Fruit fly (Drosophila melanogaster) whole organism, embryonic: Measurements from ENCODE around the gene CG10993.
A peak's percentile ranks its signal among the peaks of the same experiment; 100 is the strongest.

Experiments
- Aef1 ChIP-seq: fragments of 200-800 bp; sonication (Bioruptor generic); IDR thresholded peaks from 3 replicates; pipeline ENCODE4 v1.3.6; 2022; ENCODE audit warnings: missing biosample characterization, missing genetic modification characterization
- B-H2 ChIP-seq: fragments of 200-800 bp; sonication (Bioruptor generic); optimal IDR thresholded peaks from 2 replicates; lab custom pipeline; 2018; ENCODE audit warnings: missing biosample characterization, mild to moderate bottlenecking, missing genetic modification characterization
- Bdp1 ChIP-seq: fragments of 200-800 bp; sonication (Bioruptor generic); optimal IDR thresholded peaks from 3 replicates; lab custom pipeline; 2016; ENCODE audit warnings: missing biosample characterization, missing genetic modification characterization
- Blimp-1 ChIP-seq: fragments of 200-800 bp; sonication (Bioruptor generic); optimal IDR thresholded peaks from 3 replicates; lab custom pipeline; 2018; ENCODE audit warnings: missing biosample characterization, missing genetic modification characterization, mild to moderate bottlenecking, moderate library complexity, missing genetic modification reagents
- BtbVII ChIP-seq: fragments of 200-800 bp; sonication (Bioruptor generic); optimal IDR thresholded peaks from 3 replicates; lab custom pipeline; 2017; ENCODE audit warnings: missing biosample characterization, mild to moderate bottlenecking, missing genetic modification characterization
- CG10267 ChIP-seq: fragments of 200-800 bp; sonication (Bioruptor generic); optimal IDR thresholded peaks from 2 replicates; lab custom pipeline; 2018; ENCODE audit warnings: missing biosample characterization, mild to moderate bottlenecking, missing genetic modification characterization, moderate library complexity
- CG10462 ChIP-seq: fragments of 200-800 bp; sonication (Bioruptor generic); optimal IDR thresholded peaks from 2 replicates; lab custom pipeline; 2016; ENCODE audit warnings: missing biosample characterization, missing genetic modification characterization
- CG10979 ChIP-seq: fragments of 200-800 bp; sonication (Bioruptor generic); optimal IDR thresholded peaks from 2 replicates; lab custom pipeline; 2018; ENCODE audit warnings: missing biosample characterization, mild to moderate bottlenecking, missing genetic modification characterization, moderate library complexity
- CG12071 ChIP-seq: fragments of 200-800 bp; sonication (Bioruptor generic); optimal IDR thresholded peaks from 3 replicates; lab custom pipeline; 2018; ENCODE audit warnings: missing biosample characterization, mild to moderate bottlenecking, missing genetic modification characterization
- CG12769 ChIP-seq: fragments of 200-800 bp; sonication (Bioruptor generic); optimal IDR thresholded peaks from 2 replicates; lab custom pipeline; 2019; ENCODE audit warnings: missing biosample characterization, mild to moderate bottlenecking, missing genetic modification characterization, moderate library complexity
- CG14667 ChIP-seq: fragments of 200-800 bp; sonication (Bioruptor generic); IDR thresholded peaks from 2 replicates; pipeline ENCODE4 v1.3.6; 2022; ENCODE audit warnings: missing biosample characterization, missing genetic modification characterization
- CG17359 ChIP-seq: fragments of 200-800 bp; sonication (Bioruptor generic); optimal IDR thresholded peaks from 3 replicates; lab custom pipeline; 2018; ENCODE audit warnings: missing biosample characterization, mild to moderate bottlenecking, missing genetic modification characterization, moderate library complexity
- CG2678 ChIP-seq: fragments of 200-800 bp; sonication (Bioruptor generic); optimal IDR thresholded peaks from 3 replicates; lab custom pipeline; 2019; ENCODE audit warnings: missing biosample characterization, mild to moderate bottlenecking, missing genetic modification characterization, moderate library complexity
- CG31365 ChIP-seq: fragments of 200-800 bp; sonication (Bioruptor generic); optimal IDR thresholded peaks from 2 replicates; lab custom pipeline; 2018; ENCODE audit warnings: missing biosample characterization, mild to moderate bottlenecking, missing genetic modification characterization
- CG3281 ChIP-seq: fragments of 200-800 bp; sonication (Bioruptor generic); optimal IDR thresholded peaks from 3 replicates; lab custom pipeline; 2017; ENCODE audit warnings: missing biosample characterization, mild to moderate bottlenecking, missing genetic modification characterization
- CG34376 ChIP-seq: fragments of 200-800 bp; sonication (Bioruptor generic); optimal IDR thresholded peaks from 2 replicates; lab custom pipeline; 2018; ENCODE audit warnings: missing biosample characterization, mild to moderate bottlenecking, missing genetic modification characterization
- CG3838 ChIP-seq: fragments of 200-800 bp; sonication (Bioruptor generic); optimal IDR thresholded peaks from 3 replicates; lab custom pipeline; 2016; ENCODE audit warnings: missing biosample characterization, missing genetic modification characterization
- CG4282 ChIP-seq: fragments of 200-800 bp; sonication (Bioruptor generic); optimal IDR thresholded peaks from 2 replicates; lab custom pipeline; 2016; ENCODE audit warnings: missing biosample characterization, missing genetic modification characterization
- CG4424 ChIP-seq: fragments of 200-800 bp; sonication (Bioruptor generic); optimal IDR thresholded peaks from 3 replicates; lab custom pipeline; 2016; ENCODE audit warnings: missing biosample characterization, missing genetic modification characterization
- CG4707 ChIP-seq: fragments of 200-800 bp; sonication (Bioruptor generic); optimal IDR thresholded peaks from 2 replicates; lab custom pipeline; 2018; ENCODE audit warnings: missing biosample characterization, mild to moderate bottlenecking, missing genetic modification characterization, moderate library complexity
- CG5245 ChIP-seq: fragments of 200-800 bp; sonication (Bioruptor generic); optimal IDR thresholded peaks from 3 replicates; lab custom pipeline; 2016; ENCODE audit warnings: missing biosample characterization, missing genetic modification characterization
- CG6175 ChIP-seq: fragments of 200-800 bp; sonication (Bioruptor generic); IDR thresholded peaks from 3 replicates; pipeline ENCODE4 v1.3.6; 2022; ENCODE audit warnings: missing biosample characterization, missing genetic modification characterization
- CG6683 ChIP-seq: fragments of 200-800 bp; sonication (Bioruptor generic); optimal IDR thresholded peaks from 2 replicates; lab custom pipeline; 2017; ENCODE audit warnings: missing biosample characterization, mild to moderate bottlenecking, missing genetic modification characterization, missing genetic modification reagents
- CG9727 ChIP-seq: fragments of 200-800 bp; sonication (Bioruptor generic); optimal IDR thresholded peaks from 3 replicates; lab custom pipeline; 2017; ENCODE audit warnings: missing biosample characterization, mild to moderate bottlenecking, missing genetic modification characterization
- CG9817 ChIP-seq: fragments of 200-800 bp; sonication (Bioruptor generic); optimal IDR thresholded peaks from 2 replicates; lab custom pipeline; 2018; ENCODE audit warnings: missing biosample characterization, mild to moderate bottlenecking, missing genetic modification characterization, moderate library complexity
- CkIIα-i1 ChIP-seq: fragments of 200-800 bp; sonication (Bioruptor generic); IDR thresholded peaks from 2 replicates; pipeline ENCODE4 v1.3.6; 2022; ENCODE audit warnings: missing biosample characterization, missing genetic modification characterization
- Dek ChIP-seq: fragments of 200-800 bp; sonication (Bioruptor generic); optimal IDR thresholded peaks from 3 replicates; lab custom pipeline; 2019; ENCODE audit warnings: missing biosample characterization, mild to moderate bottlenecking, missing genetic modification characterization, moderate library complexity
- Doc2 ChIP-seq: fragments of 200-800 bp; sonication (Bioruptor generic); IDR thresholded peaks from 2 replicates; pipeline ENCODE4 v1.3.6; 2022; ENCODE audit warnings: missing biosample characterization, missing genetic modification characterization
- Fer1 ChIP-seq: fragments of 200-800 bp; sonication (Bioruptor generic); optimal IDR thresholded peaks from 2 replicates; lab custom pipeline; 2017; ENCODE audit warnings: missing biosample characterization, mild to moderate bottlenecking, missing genetic modification characterization
- Kr ChIP-seq: fragments of 200-800 bp; sonication (Bioruptor generic); optimal IDR thresholded peaks from 2 replicates; lab custom pipeline; 2017; ENCODE audit warnings: missing biosample characterization, mild to moderate bottlenecking, missing genetic modification characterization
- Lpt ChIP-seq: fragments of >200 bp; optimal IDR thresholded peaks from 2 replicates; lab custom pipeline; 2018; ENCODE audit warnings: missing biosample characterization, missing genetic modification characterization
- MESR4 ChIP-seq: fragments of 200-800 bp; sonication (Bioruptor generic); optimal IDR thresholded peaks from 2 replicates; lab custom pipeline; 2018; ENCODE audit warnings: missing biosample characterization, mild to moderate bottlenecking, missing genetic modification characterization, moderate library complexity
- MTF-1 ChIP-seq: fragments of 200-800 bp; sonication (Bioruptor generic); optimal IDR thresholded peaks from 2 replicates; lab custom pipeline; 2018; ENCODE audit warnings: missing biosample characterization, mild to moderate bottlenecking, missing genetic modification characterization, borderline replicate concordance
- Nf-YB ChIP-seq: fragments of 200-800 bp; sonication (Bioruptor generic); optimal IDR thresholded peaks from 3 replicates; lab custom pipeline; 2019; ENCODE audit warnings: missing biosample characterization, mild to moderate bottlenecking, missing genetic modification characterization, moderate library complexity
- Oli ChIP-seq: fragments of 200-800 bp; sonication (Bioruptor generic); optimal IDR thresholded peaks from 2 replicates; lab custom pipeline; 2018; ENCODE audit warnings: missing biosample characterization, mild to moderate bottlenecking, missing genetic modification characterization, moderate library complexity
- Sry-β ChIP-seq: fragments of 200-800 bp; sonication (Bioruptor generic); optimal IDR thresholded peaks from 2 replicates; lab custom pipeline; 2018; ENCODE audit warnings: missing biosample characterization, mild to moderate bottlenecking, missing genetic modification characterization, moderate library complexity
- cad ChIP-seq: fragments of >200 bp; optimal IDR thresholded peaks from 2 replicates; lab custom pipeline; 2017; ENCODE audit warnings: missing biosample characterization, missing genetic modification characterization
- dpn ChIP-seq, 2 experiments: fragments of 200-800 bp; sonication (Bioruptor generic); optimal IDR thresholded peaks; 3 replicates each; lab custom pipeline; 2016; ENCODE audit warnings: missing biosample characterization in 2 of 2, missing genetic modification characterization in 2 of 2
- eve ChIP-seq, 2 experiments: fragments of >200 bp; optimal IDR thresholded peaks; 2 replicates each; lab custom pipeline; 2017; ENCODE audit warnings: missing biosample characterization in 2 of 2, missing genetic modification characterization in 2 of 2
- eyg ChIP-seq: fragments of 200-800 bp; sonication (Bioruptor generic); optimal IDR thresholded peaks from 3 replicates; lab custom pipeline; 2016; ENCODE audit warnings: missing biosample characterization, missing genetic modification characterization
- fd102C ChIP-seq: fragments of 200-800 bp; sonication (Bioruptor generic); optimal IDR thresholded peaks from 2 replicates; lab custom pipeline; 2018; ENCODE audit warnings: missing biosample characterization, mild to moderate bottlenecking, missing genetic modification characterization, moderate library complexity
- fru ChIP-seq: fragments of >200 bp; optimal IDR thresholded peaks from 2 replicates; lab custom pipeline; 2017
- hbn ChIP-seq: fragments of 200-800 bp; sonication (Bioruptor generic); IDR thresholded peaks from 2 replicates; pipeline ENCODE4 v1.3.6; 2022; ENCODE audit warnings: missing biosample characterization, missing genetic modification characterization; ENCODE audit not compliant: partially characterized antibody
- her ChIP-seq: fragments of 200-800 bp; sonication (Bioruptor generic); optimal IDR thresholded peaks from 2 replicates; lab custom pipeline; 2016; ENCODE audit warnings: missing biosample characterization, missing genetic modification characterization
- inv ChIP-seq: fragments of 200-800 bp; sonication (Bioruptor generic); IDR thresholded peaks from 2 replicates; pipeline ENCODE4 v1.3.6; 2022; ENCODE audit warnings: missing biosample characterization, missing genetic modification characterization; ENCODE audit not compliant: partially characterized antibody
- lola ChIP-seq, 3 experiments: fragments of >200 bp in 2 of 3; fragments of 200-800 bp in 1 of 3; sonication (Bioruptor generic) in 1 of 3; optimal IDR thresholded peaks; 2 replicates each; lab custom pipeline; 2017 to 2019; ENCODE audit warnings: missing biosample characterization in 3 of 3, missing genetic modification characterization in 3 of 3, mild to moderate bottlenecking in 1 of 3, moderate library complexity in 1 of 3
- salm ChIP-seq: fragments of 200-800 bp; sonication (Bioruptor generic); optimal IDR thresholded peaks from 2 replicates; lab custom pipeline; 2018; ENCODE audit warnings: missing biosample characterization, mild to moderate bottlenecking, missing genetic modification characterization
- sisA ChIP-seq: fragments of 200-800 bp; sonication (Bioruptor generic); IDR thresholded peaks from 2 replicates; pipeline ENCODE4 v1.3.6; 2022; ENCODE audit warnings: missing biosample characterization, missing genetic modification characterization
- twi ChIP-seq: fragments of 200-800 bp; optimal IDR thresholded peaks from 2 replicates; lab custom pipeline; 2019; ENCODE audit warnings: missing biosample characterization, mild to moderate bottlenecking, missing genetic modification characterization, moderate library complexity
- yki ChIP-seq: fragments of >200 bp; optimal IDR thresholded peaks from 3 replicates; lab custom pipeline; 2018

The CG10993 gene

dm6 chrX:13762372-13762883 is 28.5 kb downstream of the CG10993 start, which contains the start of gene rdgB (continued):
- no peak for TF ChIP-seq Kr (GFP tag; lab: Kevin White, UChicago)
- no peak for TF ChIP-seq cad (GFP tag; lab: Kevin White, UChicago)
- TF ChIP-seq CG3281 (GFP tag; lab: Kevin White, UChicago), result peak; percentile 75
- peak; percentile 78 for TF ChIP-seq B-H2 (GFP tag; lab: Kevin White, UChicago)
- peak; percentile 89 for TF ChIP-seq CG2678 (tag; lab: Kevin White, UChicago)
- TF ChIP-seq twi (tag; lab: Kevin White, UChicago), result peak; percentile 63
- no peak for TF ChIP-seq MESR4 (GFP tag; lab: Kevin White, UChicago)
- TF ChIP-seq CG6175 (GFP tag; lab: Robert Waterston, UW), result no peak
- TF ChIP-seq CG10267 (tag; lab: Kevin White, UChicago), result peak; percentile 66
- TF ChIP-seq sisA (GFP tag; lab: Robert Waterston, UW), result peak; percentile 72; the same call in 1 of the 2 replicates
- no peak for TF ChIP-seq hbn (GFP tag; lab: Robert Waterston, UW)
- no peak for TF ChIP-seq fru (lab: Kevin White, UChicago)
- peak; percentile 10 for TF ChIP-seq Bdp1 (GFP tag; lab: Kevin White, UChicago)
- TF ChIP-seq CG6683 (GFP tag; lab: Kevin White, UChicago), result peak; percentile 31
- no peak for TF ChIP-seq CG4282
- peak; percentile 67 for TF ChIP-seq Aef1 (GFP tag; lab: Robert Waterston, UW)
- TF ChIP-seq CG12769 (tag; lab: Kevin White, UChicago), result peak; percentile 67
- TF ChIP-seq fd102C (GFP tag; lab: Kevin White, UChicago), result no peak
- peak in 1 of 3 experiments; percentile 72 for TF ChIP-seq lola (GFP tag; optimal IDR thresholded peaks at IDR 0.05; lab: Kevin White, UChicago)
- no peak for TF ChIP-seq CG31365 (tag; lab: Kevin White, UChicago)
- peak; percentile 21 for TF ChIP-seq CG10462 (GFP tag; lab: Kevin White, UChicago)
- peak; percentile 55 for TF ChIP-seq salm
- TF ChIP-seq Oli (tag; lab: Kevin White, UChicago), result peak; percentile 85
- TF ChIP-seq Sry-β (GFP tag; lab: Kevin White, UChicago), result no peak
- TF ChIP-seq inv (GFP tag; lab: Robert Waterston, UW), result no peak
- peak; percentile 81 for TF ChIP-seq CG4424 (GFP tag; lab: Kevin White, UChicago)
- TF ChIP-seq CG10979 (tag; lab: Kevin White, UChicago), result peak; percentile 81
- no peak for TF ChIP-seq her (GFP tag; lab: Kevin White, UChicago)
- peak in 1 of 2 experiments; percentile 92 for TF ChIP-seq eve (GFP tag; optimal IDR thresholded peaks at IDR 0.05; lab: Kevin White, UChicago)
- TF ChIP-seq Blimp-1 (GFP tag; lab: Kevin White, UChicago), result peak; percentile 77
- TF ChIP-seq CG9817, result peak; percentile 70
- TF ChIP-seq MTF-1 (GFP tag; lab: Kevin White, UChicago), result peak; percentile 7
- TF ChIP-seq Nf-YB (GFP tag; lab: Kevin White, UChicago), result peak; percentile 56
- TF ChIP-seq CG4707 (GFP tag; lab: Kevin White, UChicago), result no peak
- TF ChIP-seq Dek, result peak; percentile 85
- peak; percentile 23 for TF ChIP-seq CG12071 (GFP tag; lab: Kevin White, UChicago)
- peak; percentile 80 for TF ChIP-seq CG17359 (tag; lab: Kevin White, UChicago)
- TF ChIP-seq CG5245 (GFP tag; lab: Kevin White, UChicago), result peak; percentile 45
- no peak for TF ChIP-seq CkIIα-i1 (GFP tag; lab: Robert Waterston, UW)
- peak; percentile 75 for TF ChIP-seq CG9727 (GFP tag; lab: Kevin White, UChicago)
- TF ChIP-seq dpn (GFP tag; optimal IDR thresholded peaks at IDR 0.05; lab: Kevin White, UChicago), result peak; percentile 32 to 75
- TF ChIP-seq BtbVII (GFP tag; lab: Kevin White, UChicago), result peak; percentile 46
- TF ChIP-seq Fer1 (GFP tag; lab: Kevin White, UChicago), result peak; percentile 78
- no peak for TF ChIP-seq Doc2 (GFP tag; lab: Robert Waterston, UW)
- no peak for TF ChIP-seq Lpt (GFP tag; lab: Kevin White, UChicago)
- TF ChIP-seq CG3838 (GFP tag; lab: Kevin White, UChicago), result no peak
- TF ChIP-seq eyg (GFP tag; lab: Kevin White, UChicago), result no peak
- TF ChIP-seq yki (lab: Kevin White, UChicago), result no peak
- no peak for TF ChIP-seq CG14667
- TF ChIP-seq CG34376 (GFP tag; lab: Kevin White, UChicago), result peak; percentile 70
